Worm (Caenorhabditis elegans) whole organism, L3 larva: ENCODE results near the gene F54E7.6.

Experiments used
- ZK546.5 ChIP-seq: sonication (generic microtip); optimal IDR thresholded peaks from 2 replicates; lab custom pipeline; 2017; ENCODE audit warnings: missing biosample characterization, missing genetic modification characterization
- nhr-76 ChIP-seq: fragments of 150-350 bp; sonication (generic microtip); optimal IDR thresholded peaks from 5 replicates; lab custom pipeline; 2014; ENCODE audit warnings: missing biosample characterization, missing genetic modification characterization
- pqm-1 ChIP-seq: fragments of 150-350 bp; optimal IDR thresholded peaks from 2 replicates; lab custom pipeline; 2017; ENCODE audit warnings: missing biosample characterization, missing genetic modification characterization, inconsistent platforms
- snpc-4 ChIP-seq: fragments of 150-350 bp; optimal IDR thresholded peaks from 2 replicates; lab custom pipeline; 2014; ENCODE audit warnings: missing biosample characterization, missing genetic modification characterization
- unc-39 ChIP-seq: sonication (generic microtip); optimal IDR thresholded peaks from 4 replicates; lab custom pipeline; 2017; ENCODE audit warnings: missing biosample characterization, missing genetic modification characterization

ce11 chrIII:5674196-5674595, 13.3 kb upstream of the F54E7.6 start:
- TF ChIP-seq nhr-76 (tag; lab: Kevin White, UChicago), result no peak
- TF ChIP-seq snpc-4 (tag; lab: Kevin White, UChicago), result no peak
- TF ChIP-seq pqm-1 (tag; lab: Kevin White, UChicago), result no peak
- TF ChIP-seq ZK546.5 (tag; lab: Kevin White, UChicago), result no peak
- no peak for TF ChIP-seq unc-39 (tag; lab: Kevin White, UChicago)
